Worm (Caenorhabditis elegans) whole organism, L1 larva: ENCODE measurements around the gene sel-13.

Experiments used
- C04F5.9 ChIP-seq: sonication (generic microtip); optimal IDR thresholded peaks from 2 replicates; lab custom pipeline; 2016; ENCODE audit warnings: missing genetic modification characterization, missing compliant biosample characterization
- C16A3.4 ChIP-seq: fragments of 150-350 bp; optimal IDR thresholded peaks from 2 replicates; lab custom pipeline; 2014; ENCODE audit warnings: missing biosample characterization, missing genetic modification characterization
- C34B4.2 ChIP-seq: sonication (generic microtip); optimal IDR thresholded peaks from 2 replicates; lab custom pipeline; 2017; ENCODE audit warnings: mild to moderate bottlenecking, missing genetic modification characterization, missing compliant biosample characterization
- Y116A8C.19 ChIP-seq: sonication (generic microtip); optimal IDR thresholded peaks from 2 replicates; lab custom pipeline; 2016; ENCODE audit warnings: missing compliant biosample characterization, missing genetic modification characterization, borderline replicate concordance
- alr-1 ChIP-seq: fragments of 200-800 bp; sonication (Bioruptor generic); optimal IDR thresholded peaks from 2 replicates; lab custom pipeline; 2018; ENCODE audit warnings: borderline replicate concordance, mild to moderate bottlenecking, missing genetic modification characterization, missing compliant biosample characterization
- aly-2 ChIP-seq: fragments of 150-350 bp; optimal IDR thresholded peaks from 2 replicates; lab custom pipeline; 2014; ENCODE audit warnings: missing biosample characterization, missing genetic modification characterization
- blmp-1 ChIP-seq: fragments of 150-350 bp; optimal IDR thresholded peaks from 2 replicates; lab custom pipeline; 2014; ENCODE audit warnings: missing biosample characterization, missing genetic modification characterization
- ceh-63 ChIP-seq: fragments of 200-800 bp; sonication (Bioruptor generic); optimal IDR thresholded peaks from 2 replicates; lab custom pipeline; 2018; ENCODE audit warnings: mild to moderate bottlenecking, missing genetic modification characterization, missing compliant biosample characterization
- ceh-8 ChIP-seq: fragments of 200-800 bp; sonication (Bioruptor generic); optimal IDR thresholded peaks from 2 replicates; lab custom pipeline; 2018; ENCODE audit warnings: mild to moderate bottlenecking, missing genetic modification characterization, moderate library complexity, missing compliant biosample characterization
- ceh-88 ChIP-seq: fragments of 200-800 bp; sonication (Bioruptor generic); IDR thresholded peaks from 2 replicates; pipeline ENCODE4 v1.3.6; 2022; ENCODE audit warnings: missing genetic modification characterization, missing compliant biosample characterization
- ces-1 ChIP-seq: fragments of 150-350 bp; optimal IDR thresholded peaks from 2 replicates; lab custom pipeline; 2014; ENCODE audit warnings: missing biosample characterization, missing genetic modification reagents, missing genetic modification characterization
- dpl-1 ChIP-seq, 3 experiments: fragments of 150-350 bp in 2 of 3; sonication (generic microtip) in 1 of 3; optimal IDR thresholded peaks; 2 replicates each; lab custom pipeline; 2014 to 2017; ENCODE audit warnings: missing biosample characterization in 3 of 3, missing genetic modification characterization in 3 of 3, missing genetic modification reagents in 3 of 3
- dsc-1 ChIP-seq: sonication (generic microtip); optimal IDR thresholded peaks from 2 replicates; lab custom pipeline; 2016; ENCODE audit warnings: mild to moderate bottlenecking, missing genetic modification characterization, missing compliant biosample characterization
- efl-1 ChIP-seq, 4 experiments: fragments of 150-350 bp; optimal IDR thresholded peaks in 3 of 4; peaks in 1 of 4; 1 replicate in 1 of 4; 2 replicates in 3 of 4; lab custom pipeline; 2014; ENCODE audit warnings: missing biosample characterization in 2 of 4, missing genetic modification characterization in 2 of 4, missing genetic modification reagents in 2 of 4
- efl-3 ChIP-seq: fragments of 200-800 bp; sonication (Bioruptor generic); optimal IDR thresholded peaks from 2 replicates; lab custom pipeline; 2018; ENCODE audit warnings: mild to moderate bottlenecking, missing genetic modification characterization, missing compliant biosample characterization
- egl-27 ChIP-seq, 2 experiments: fragments of 150-350 bp in 1 of 2; sonication (generic microtip); optimal IDR thresholded peaks; 3 replicates each; lab custom pipeline; 2017 to 2018; ENCODE audit warnings: missing biosample characterization in 2 of 2, missing genetic modification characterization in 2 of 2, missing genetic modification reagents in 2 of 2
- elt-2 ChIP-seq: sonication (generic microtip); optimal IDR thresholded peaks from 2 replicates; lab custom pipeline; 2016; ENCODE audit warnings: missing genetic modification characterization, mild to moderate bottlenecking, inconsistent platforms, missing compliant biosample characterization, missing genetic modification reagents
- ets-5 ChIP-seq: fragments of 200-800 bp; sonication (Bioruptor generic); IDR thresholded peaks from 2 replicates; pipeline ENCODE4 v1.3.6; 2022; ENCODE audit warnings: missing genetic modification characterization, missing compliant biosample characterization
- fkh-10 ChIP-seq: sonication (generic microtip); optimal IDR thresholded peaks from 2 replicates; lab custom pipeline; 2017; ENCODE audit warnings: missing biosample characterization, missing genetic modification reagents, missing genetic modification characterization
- fkh-4 ChIP-seq: sonication (generic microtip); optimal IDR thresholded peaks from 2 replicates; lab custom pipeline; 2016; ENCODE audit warnings: missing compliant biosample characterization, missing genetic modification characterization, borderline replicate concordance
- fkh-8 ChIP-seq: sonication (generic microtip); optimal IDR thresholded peaks from 2 replicates; lab custom pipeline; 2016; ENCODE audit warnings: mild to moderate bottlenecking, missing genetic modification characterization, missing compliant biosample characterization
- hlh-17 ChIP-seq: fragments of 200-800 bp; sonication (Bioruptor generic); optimal IDR thresholded peaks from 2 replicates; lab custom pipeline; 2018; ENCODE audit warnings: missing genetic modification characterization, mild to moderate bottlenecking, missing compliant biosample characterization, moderate library complexity, borderline replicate concordance
- hlh-4 ChIP-seq: sonication (generic microtip); optimal IDR thresholded peaks from 2 replicates; lab custom pipeline; 2016; ENCODE audit warnings: mild to moderate bottlenecking, missing genetic modification characterization, missing compliant biosample characterization
- irx-1 ChIP-seq: sonication (generic microtip); optimal IDR thresholded peaks from 2 replicates; lab custom pipeline; 2016; ENCODE audit warnings: missing genetic modification characterization, missing compliant biosample characterization
- isw-1 ChIP-seq: fragments of 200-800 bp; sonication (Bioruptor generic); IDR thresholded peaks from 2 replicates; pipeline ENCODE4 v1.3.6; 2022; ENCODE audit warnings: missing genetic modification characterization, missing compliant biosample characterization
- jun-1 ChIP-seq: fragments of 150-350 bp; optimal IDR thresholded peaks from 2 replicates; lab custom pipeline; 2014; ENCODE audit warnings: missing biosample characterization, missing genetic modification reagents, missing genetic modification characterization
- lin-13 ChIP-seq: fragments of 150-350 bp; optimal IDR thresholded peaks from 2 replicates; lab custom pipeline; 2014; ENCODE audit warnings: missing biosample characterization, missing genetic modification reagents, missing genetic modification characterization
- lin-14 ChIP-seq: fragments of 200-800 bp; sonication (Bioruptor generic); optimal IDR thresholded peaks from 2 replicates; lab custom pipeline; 2018; ENCODE audit warnings: mild to moderate bottlenecking, missing genetic modification characterization, moderate library complexity, missing compliant biosample characterization
- lin-35 ChIP-seq, 2 experiments: fragments of 150-350 bp; optimal IDR thresholded peaks; 2 replicates each; lab custom pipeline; 2014; ENCODE audit warnings: missing biosample characterization in 2 of 2, missing genetic modification characterization in 2 of 2, missing genetic modification reagents in 2 of 2
- lir-3 ChIP-seq: sonication (generic microtip); optimal IDR thresholded peaks from 2 replicates; lab custom pipeline; 2016; ENCODE audit warnings: mild to moderate bottlenecking, missing genetic modification characterization, moderate library complexity, missing compliant biosample characterization; ENCODE audit not compliant: poor library complexity
- mab-9 ChIP-seq: fragments of 200-800 bp; sonication (Bioruptor generic); IDR thresholded peaks from 2 replicates; pipeline ENCODE4 v1.3.6; 2022; ENCODE audit warnings: missing genetic modification reagents, missing genetic modification characterization, missing compliant biosample characterization
- mdl-1 ChIP-seq, 2 experiments: fragments of 150-350 bp; optimal IDR thresholded peaks; 2 replicates each; lab custom pipeline; 2014 to 2017; ENCODE audit warnings: missing biosample characterization in 2 of 2, missing genetic modification characterization in 2 of 2, inconsistent platforms in 1 of 2
- mef-2 ChIP-seq: fragments of 150-350 bp; optimal IDR thresholded peaks from 2 replicates; lab custom pipeline; 2014; ENCODE audit warnings: missing biosample characterization, missing genetic modification characterization
- mep-1 ChIP-seq: fragments of 150-350 bp; optimal IDR thresholded peaks from 2 replicates; lab custom pipeline; 2014; ENCODE audit warnings: missing biosample characterization, missing genetic modification characterization
- nhr-12 ChIP-seq: sonication (generic microtip); optimal IDR thresholded peaks from 2 replicates; lab custom pipeline; 2017; ENCODE audit warnings: missing biosample characterization, missing genetic modification characterization
- nhr-237 ChIP-seq: fragments of 150-350 bp; optimal IDR thresholded peaks from 2 replicates; lab custom pipeline; 2014; ENCODE audit warnings: missing biosample characterization, missing genetic modification characterization
- nhr-47 ChIP-seq: sonication (generic microtip); optimal IDR thresholded peaks from 2 replicates; lab custom pipeline; 2016; ENCODE audit warnings: mild to moderate bottlenecking, missing genetic modification characterization, moderate library complexity, missing compliant biosample characterization
- nhr-71 ChIP-seq: sonication (generic microtip); optimal IDR thresholded peaks from 2 replicates; lab custom pipeline; 2016; ENCODE audit warnings: mild to moderate bottlenecking, missing genetic modification characterization, moderate library complexity, missing compliant biosample characterization
- pag-3 ChIP-seq: sonication (generic microtip); optimal IDR thresholded peaks from 2 replicates; lab custom pipeline; 2017; ENCODE audit warnings: missing genetic modification characterization, mild to moderate bottlenecking, missing compliant biosample characterization, antibody characterized with exemption, borderline replicate concordance; ENCODE audit not compliant: insufficient read depth
- pax-3 ChIP-seq: fragments of 200-800 bp; sonication (Bioruptor generic); optimal IDR thresholded peaks from 2 replicates; lab custom pipeline; 2018; ENCODE audit warnings: mild to moderate bottlenecking, missing genetic modification characterization, moderate library complexity, missing compliant biosample characterization
- rnt-1 ChIP-seq: sonication (generic microtip); optimal IDR thresholded peaks from 2 replicates; lab custom pipeline; 2016; ENCODE audit warnings: mild to moderate bottlenecking, missing genetic modification characterization, moderate library complexity, missing compliant biosample characterization
- snu-23 ChIP-seq: sonication (generic microtip); optimal IDR thresholded peaks from 2 replicates; lab custom pipeline; 2016; ENCODE audit warnings: missing genetic modification characterization, missing compliant biosample characterization
- sox-4 ChIP-seq: sonication (generic microtip); optimal IDR thresholded peaks from 2 replicates; lab custom pipeline; 2016; ENCODE audit warnings: missing genetic modification characterization, missing compliant biosample characterization
- sup-37 ChIP-seq: fragments of 200-800 bp; sonication (Bioruptor generic); optimal IDR thresholded peaks from 2 replicates; lab custom pipeline; 2018; ENCODE audit warnings: mild to moderate bottlenecking, missing genetic modification characterization, missing compliant biosample characterization
- tlp-1 ChIP-seq: fragments of 150-350 bp; optimal IDR thresholded peaks from 2 replicates; lab custom pipeline; 2014; ENCODE audit warnings: missing biosample characterization, missing genetic modification characterization
- unc-62 ChIP-seq: fragments of 150-350 bp; optimal IDR thresholded peaks from 2 replicates; lab custom pipeline; 2014; ENCODE audit warnings: missing biosample characterization, missing genetic modification reagents, missing genetic modification characterization
- unc-86 ChIP-seq: sonication (generic microtip); optimal IDR thresholded peaks from 2 replicates; lab custom pipeline; 2016; ENCODE audit warnings: missing genetic modification characterization, missing compliant biosample characterization
- unc-98 ChIP-seq: fragments of 200-800 bp; sonication (Bioruptor generic); IDR thresholded peaks from 2 replicates; pipeline ENCODE4 v1.3.6; 2022; ENCODE audit warnings: missing genetic modification characterization, missing compliant biosample characterization
- xbp-1 ChIP-seq: sonication (generic microtip); optimal IDR thresholded peaks from 2 replicates; lab custom pipeline; 2016; ENCODE audit warnings: missing genetic modification characterization, missing compliant biosample characterization
- zag-1 ChIP-seq: fragments of 150-350 bp; optimal IDR thresholded peaks from 2 replicates; lab custom pipeline; 2014; ENCODE audit warnings: missing biosample characterization, missing genetic modification characterization
- ztf-4 ChIP-seq: fragments of 150-350 bp; optimal IDR thresholded peaks from 2 replicates; lab custom pipeline; 2014; ENCODE audit warnings: missing biosample characterization, missing genetic modification characterization

sel-13 gene

ce11 chrIII:4721750-4722149, 21.7 kb upstream of the sel-13 start, which contains the start of gene acy-1 (continued):
- TF ChIP-seq pax-3, result peak; percentile 49
- peak; percentile 80 for TF ChIP-seq unc-86 (tag; lab: Kevin White, UChicago)
- TF ChIP-seq zag-1 (tag; lab: Kevin White, UChicago), result peak; percentile 68
- peak; percentile 79 for TF ChIP-seq nhr-47 (tag; lab: Kevin White, UChicago)
- peak; percentile 62 for TF ChIP-seq ceh-8 (GFP tag; lab: Kevin White, UChicago)
- TF ChIP-seq dsc-1 (tag; lab: Kevin White, UChicago), result peak; percentile 71
- TF ChIP-seq nhr-237 (tag; lab: Kevin White, UChicago), result peak; percentile 46
- peak; percentile 59 for TF ChIP-seq jun-1 (tag; lab: Kevin White, UChicago)
- TF ChIP-seq snu-23 (GFP tag; lab: Kevin White, UChicago), result peak; percentile 79
- TF ChIP-seq lin-13, result peak; percentile 67
- TF ChIP-seq xbp-1 (tag; lab: Kevin White, UChicago), result peak; percentile 67
- TF ChIP-seq aly-2 (tag; lab: Kevin White, UChicago), result no peak
- peak; percentile 91 for TF ChIP-seq nhr-71 (tag; lab: Kevin White, UChicago)
- peak; percentile 81 for TF ChIP-seq fkh-10 (GFP tag; lab: Kevin White, UChicago)
- TF ChIP-seq unc-62, result no peak
- no peak for TF ChIP-seq nhr-12 (tag; lab: Kevin White, UChicago)
- TF ChIP-seq alr-1 (tag; lab: Kevin White, UChicago), result no peak
- TF ChIP-seq pag-3 (tag; lab: Kevin White, UChicago), result no peak
- TF ChIP-seq sox-4 (tag; lab: Kevin White, UChicago), result peak; percentile 20
- TF ChIP-seq C04F5.9, result peak; percentile 31
- no peak for TF ChIP-seq ceh-88
- TF ChIP-seq lin-14 (GFP tag; lab: Kevin White, UChicago), result peak; percentile 97
- peak; percentile 26 for TF ChIP-seq irx-1
- no peak for TF ChIP-seq ztf-4 (tag; lab: Kevin White, UChicago)
- peak; percentile 58 to 75 (median 67) for TF ChIP-seq dpl-1 (GFP tag; optimal IDR thresholded peaks at IDR 0.05; lab: Kevin White, UChicago)
- no peak for TF ChIP-seq fkh-4 (tag; lab: Kevin White, UChicago)
- no peak for TF ChIP-seq tlp-1 (tag; lab: Kevin White, UChicago)
- TF ChIP-seq rnt-1 (tag; lab: Kevin White, UChicago), result peak; percentile 87
- no peak for TF ChIP-seq mef-2 (tag; lab: Kevin White, UChicago)
- TF ChIP-seq lin-35 (GFP tag; optimal IDR thresholded peaks at IDR 0.05; lab: Kevin White, UChicago), result peak; percentile 50 to 76
- peak; percentile 46; the same call in 1 of the 2 replicates for TF ChIP-seq unc-98 (GFP tag; lab: Robert Waterston, UW)
- no peak for TF ChIP-seq hlh-4 (tag; lab: Kevin White, UChicago)
- TF ChIP-seq fkh-8 (tag; lab: Kevin White, UChicago), result peak; percentile 83
- peak in 1 of 2 experiments; percentile 2 for TF ChIP-seq mdl-1 (tag; optimal IDR thresholded peaks at IDR 0.05; lab: Kevin White, UChicago)
- no peak for TF ChIP-seq efl-3 (GFP tag; lab: Kevin White, UChicago)
- TF ChIP-seq C34B4.2 (tag; lab: Kevin White, UChicago), result no peak
- TF ChIP-seq C16A3.4, result peak; percentile 35
- TF ChIP-seq elt-2 (tag; lab: Kevin White, UChicago), result no peak
- no peak for TF ChIP-seq ces-1 (GFP tag; lab: Kevin White, UChicago)
- TF ChIP-seq mab-9, result peak; percentile 27; the same call in 1 of the 2 replicates
- peak; percentile 51 for TF ChIP-seq lir-3 (tag; lab: Kevin White, UChicago)
- peak; percentile 79 for TF ChIP-seq mep-1 (tag; lab: Kevin White, UChicago)
- peak; percentile 64 for TF ChIP-seq isw-1 (GFP tag; lab: Robert Waterston, UW)
- TF ChIP-seq egl-27 (tag; optimal IDR thresholded peaks at IDR 0.05; lab: Kevin White, UChicago), result peak in 1 of 2 experiments; percentile 40
- TF ChIP-seq Y116A8C.19 (tag; lab: Kevin White, UChicago), result no peak
- TF ChIP-seq hlh-17, result no peak
- no peak for TF ChIP-seq ets-5 (GFP tag; lab: Robert Waterston, UW)
- TF ChIP-seq sup-37 (GFP tag; lab: Kevin White, UChicago), result no peak
- peak; percentile 85 to 88 for TF ChIP-seq efl-1 (optimal IDR thresholded peaks at IDR 0.05; lab: Kevin White, UChicago)
- peak; percentile 76 to 95 for TF ChIP-seq efl-1 (GFP tag; optimal IDR thresholded peaks at IDR 0.05 in 1 of 2; lab: Kevin White, UChicago)
- no peak for TF ChIP-seq ceh-63
- peak; percentile 38 for TF ChIP-seq blmp-1
